Fruit fly (Drosophila melanogaster) whole organism, embryonic: Measurements from ENCODE around the gene CG13021.

Experiments
- Asciz ChIP-seq: fragments of 200-800 bp; sonication (Bioruptor generic); optimal IDR thresholded peaks from 2 replicates; lab custom pipeline; 2017; ENCODE audit warnings: missing biosample characterization, mild to moderate bottlenecking, missing genetic modification characterization, missing genetic modification reagents
- Atf6 ChIP-seq: fragments of 200-800 bp; sonication (Bioruptor generic); IDR thresholded peaks from 2 replicates; pipeline ENCODE4 v1.3.6; 2022; ENCODE audit warnings: missing biosample characterization, missing genetic modification characterization
- BtbVII ChIP-seq: fragments of 200-800 bp; sonication (Bioruptor generic); optimal IDR thresholded peaks from 3 replicates; lab custom pipeline; 2017; ENCODE audit warnings: missing biosample characterization, mild to moderate bottlenecking, missing genetic modification characterization
- CG10147 ChIP-seq: fragments of 200-800 bp; sonication (Bioruptor generic); optimal IDR thresholded peaks from 2 replicates; lab custom pipeline; 2019; ENCODE audit warnings: missing biosample characterization, mild to moderate bottlenecking, missing genetic modification characterization, moderate library complexity
- CG10274 ChIP-seq: fragments of 200-800 bp; sonication (Bioruptor generic); optimal IDR thresholded peaks from 3 replicates; lab custom pipeline; 2017; ENCODE audit warnings: missing biosample characterization, mild to moderate bottlenecking, missing genetic modification characterization
- CG12104 ChIP-seq: fragments of 200-800 bp; sonication (Bioruptor generic); optimal IDR thresholded peaks from 3 replicates; lab custom pipeline; 2016; ENCODE audit warnings: missing biosample characterization, missing genetic modification characterization
- CG15479 ChIP-seq: fragments of 200-800 bp; sonication (Bioruptor generic); optimal IDR thresholded peaks from 3 replicates; lab custom pipeline; 2019; ENCODE audit warnings: missing biosample characterization, mild to moderate bottlenecking, missing genetic modification characterization, moderate library complexity
- CG1603 ChIP-seq: fragments of 200-800 bp; sonication (Bioruptor generic); optimal IDR thresholded peaks from 2 replicates; lab custom pipeline; 2019; ENCODE audit warnings: missing biosample characterization, mild to moderate bottlenecking, missing genetic modification characterization, moderate library complexity
- CG2202 ChIP-seq: fragments of 200-800 bp; sonication (Bioruptor generic); optimal IDR thresholded peaks from 2 replicates; lab custom pipeline; 2018; ENCODE audit warnings: missing biosample characterization, mild to moderate bottlenecking, missing genetic modification characterization
- CG3407 ChIP-seq: fragments of 200-800 bp; sonication (Bioruptor generic); optimal IDR thresholded peaks from 2 replicates; lab custom pipeline; 2018; ENCODE audit warnings: missing biosample characterization, mild to moderate bottlenecking, missing genetic modification characterization
- CG34422 ChIP-seq: fragments of 200-800 bp; sonication (Bioruptor generic); IDR thresholded peaks from 3 replicates; pipeline ENCODE4 v1.3.6; 2022; ENCODE audit warnings: missing biosample characterization, missing genetic modification characterization
- CG4730 ChIP-seq: fragments of 200-800 bp; sonication (Bioruptor generic); IDR thresholded peaks from 2 replicates; pipeline ENCODE4 v1.3.6; 2022; ENCODE audit warnings: missing biosample characterization, missing genetic modification characterization
- CG6254 ChIP-seq: fragments of 200-800 bp; sonication (Bioruptor generic); optimal IDR thresholded peaks from 3 replicates; lab custom pipeline; 2017; ENCODE audit warnings: mild to moderate bottlenecking, missing biosample characterization, missing genetic modification reagents, missing genetic modification characterization
- CG6813 ChIP-seq: fragments of 200-800 bp; sonication (Bioruptor generic); optimal IDR thresholded peaks from 2 replicates; lab custom pipeline; 2017; ENCODE audit warnings: missing biosample characterization, missing genetic modification characterization, mild to moderate bottlenecking, moderate library complexity, missing genetic modification reagents
- CG7271 ChIP-seq: fragments of 200-800 bp; sonication (Bioruptor generic); optimal IDR thresholded peaks from 2 replicates; lab custom pipeline; 2018; ENCODE audit warnings: missing biosample characterization, mild to moderate bottlenecking, missing genetic modification characterization, moderate library complexity
- CG7963 ChIP-seq: fragments of 200-800 bp; sonication (Bioruptor generic); IDR thresholded peaks from 3 replicates; pipeline ENCODE4 v1.3.6; 2022; ENCODE audit warnings: missing biosample characterization, missing genetic modification characterization; ENCODE audit not compliant: partially characterized antibody
- CTCF ChIP-seq: fragments of 200-800 bp; sonication (Bioruptor generic); optimal IDR thresholded peaks from 2 replicates; lab custom pipeline; 2017; ENCODE audit warnings: missing biosample characterization, mild to moderate bottlenecking, missing genetic modification characterization, moderate library complexity
- CoRest ChIP-seq: fragments of 200-800 bp; sonication (Bioruptor generic); optimal IDR thresholded peaks from 3 replicates; lab custom pipeline; 2018; ENCODE audit warnings: missing biosample characterization, mild to moderate bottlenecking, missing genetic modification characterization, moderate library complexity
- Doc2 ChIP-seq: fragments of 200-800 bp; sonication (Bioruptor generic); IDR thresholded peaks from 2 replicates; pipeline ENCODE4 v1.3.6; 2022; ENCODE audit warnings: missing biosample characterization, missing genetic modification characterization
- Dref ChIP-seq: fragments of 200-800 bp; sonication (Bioruptor generic); IDR thresholded peaks from 2 replicates; pipeline ENCODE4 v1.3.6; 2022; ENCODE audit warnings: missing biosample characterization, missing genetic modification characterization
- HLH54F ChIP-seq: fragments of 200-800 bp; sonication (Bioruptor generic); optimal IDR thresholded peaks from 3 replicates; lab custom pipeline; 2016; ENCODE audit warnings: missing biosample characterization, missing genetic modification characterization
- Hr51 ChIP-seq, 2 experiments: fragments of 200-800 bp; sonication (Bioruptor generic); optimal IDR thresholded peaks; 2 replicates in 1 of 2; 3 replicates in 1 of 2; lab custom pipeline; 2016 to 2018; ENCODE audit warnings: missing biosample characterization in 2 of 2, missing genetic modification characterization in 2 of 2, mild to moderate bottlenecking in 1 of 2, moderate library complexity in 1 of 2
- Max ChIP-seq: fragments of 200-800 bp; sonication (Bioruptor generic); optimal IDR thresholded peaks from 2 replicates; lab custom pipeline; 2016; ENCODE audit warnings: missing biosample characterization, mild to moderate bottlenecking, missing genetic modification characterization
- Neu2 ChIP-seq: fragments of 200-800 bp; sonication (Bioruptor generic); optimal IDR thresholded peaks from 3 replicates; lab custom pipeline; 2016; ENCODE audit warnings: missing biosample characterization, missing genetic modification characterization, borderline replicate concordance
- Scr ChIP-seq: fragments of 200-800 bp; sonication (Bioruptor generic); IDR thresholded peaks from 2 replicates; pipeline ENCODE4 v1.3.6; 2022; ENCODE audit warnings: missing biosample characterization, missing genetic modification characterization; ENCODE audit not compliant: partially characterized antibody
- Six4 ChIP-seq: fragments of 200-800 bp; sonication (Bioruptor generic); optimal IDR thresholded peaks from 2 replicates; lab custom pipeline; 2016; ENCODE audit warnings: missing biosample characterization, missing genetic modification characterization
- Sry-β ChIP-seq: fragments of 200-800 bp; sonication (Bioruptor generic); optimal IDR thresholded peaks from 2 replicates; lab custom pipeline; 2018; ENCODE audit warnings: missing biosample characterization, mild to moderate bottlenecking, missing genetic modification characterization, moderate library complexity
- Vsx1 ChIP-seq: fragments of 200-800 bp; sonication (Bioruptor generic); optimal IDR thresholded peaks from 2 replicates; lab custom pipeline; 2017; ENCODE audit warnings: missing biosample characterization, mild to moderate bottlenecking, missing genetic modification characterization, missing genetic modification reagents
- bsh ChIP-seq, 2 experiments: fragments of 200-800 bp; sonication (Bioruptor generic); optimal IDR thresholded peaks; 2 replicates each; lab custom pipeline; 2017 to 2018; ENCODE audit warnings: mild to moderate bottlenecking in 2 of 2, missing biosample characterization in 2 of 2, missing genetic modification characterization in 2 of 2, moderate library complexity in 1 of 2
- chinmo ChIP-seq: fragments of 200-800 bp; sonication (Bioruptor generic); IDR thresholded peaks from 4 replicates; pipeline ENCODE4 v1.3.6; 2022; ENCODE audit warnings: missing biosample characterization, missing genetic modification characterization; ENCODE audit not compliant: partially characterized antibody
- cwo ChIP-seq: fragments of 200-800 bp; sonication (Bioruptor generic); optimal IDR thresholded peaks from 3 replicates; lab custom pipeline; 2017; ENCODE audit warnings: missing biosample characterization, missing genetic modification characterization, mild to moderate bottlenecking, moderate library complexity, missing genetic modification reagents
- dimm ChIP-seq: fragments of 200-800 bp; sonication (Bioruptor generic); IDR thresholded peaks from 2 replicates; pipeline ENCODE4 v1.3.6; 2022; ENCODE audit warnings: missing biosample characterization, missing genetic modification characterization
- en ChIP-seq: fragments of 200-800 bp; sonication (Bioruptor generic); optimal IDR thresholded peaks from 2 replicates; lab custom pipeline; 2016; ENCODE audit warnings: missing biosample characterization, missing genetic modification characterization
- fd102C ChIP-seq: fragments of 200-800 bp; sonication (Bioruptor generic); optimal IDR thresholded peaks from 2 replicates; lab custom pipeline; 2018; ENCODE audit warnings: missing biosample characterization, mild to moderate bottlenecking, missing genetic modification characterization, moderate library complexity
- fd3F ChIP-seq: fragments of 200-800 bp; sonication (Bioruptor generic); optimal IDR thresholded peaks from 2 replicates; lab custom pipeline; 2018; ENCODE audit warnings: missing biosample characterization, mild to moderate bottlenecking, missing genetic modification characterization, moderate library complexity
- fd64A ChIP-seq: fragments of 200-800 bp; sonication (Bioruptor generic); optimal IDR thresholded peaks from 3 replicates; lab custom pipeline; 2018; ENCODE audit warnings: missing biosample characterization, mild to moderate bottlenecking, missing genetic modification characterization
- fru ChIP-seq: fragments of >200 bp; optimal IDR thresholded peaks from 2 replicates; lab custom pipeline; 2017
- fu2 ChIP-seq: fragments of 200-800 bp; sonication (Bioruptor generic); optimal IDR thresholded peaks from 2 replicates; lab custom pipeline; 2016; ENCODE audit warnings: missing biosample characterization, missing genetic modification characterization
- gcm ChIP-seq: fragments of 200-800 bp; sonication (Bioruptor generic); optimal IDR thresholded peaks from 2 replicates; lab custom pipeline; 2019; ENCODE audit warnings: missing biosample characterization, mild to moderate bottlenecking, missing genetic modification characterization, moderate library complexity
- kah ChIP-seq: fragments of 200-800 bp; sonication (Bioruptor generic); optimal IDR thresholded peaks from 2 replicates; lab custom pipeline; 2018; ENCODE audit warnings: missing biosample characterization, mild to moderate bottlenecking, missing genetic modification characterization
- kay ChIP-seq: fragments of 200-800 bp; sonication (Bioruptor generic); optimal IDR thresholded peaks from 2 replicates; lab custom pipeline; 2016; ENCODE audit warnings: missing biosample characterization, missing genetic modification characterization
- nau ChIP-seq: fragments of 200-800 bp; sonication (Bioruptor generic); optimal IDR thresholded peaks from 3 replicates; lab custom pipeline; 2017; ENCODE audit warnings: missing biosample characterization, mild to moderate bottlenecking, missing genetic modification characterization, missing genetic modification reagents
- nerfin-1 ChIP-seq: fragments of 200-800 bp; sonication (Bioruptor generic); optimal IDR thresholded peaks from 3 replicates; lab custom pipeline; 2019; ENCODE audit warnings: missing biosample characterization, mild to moderate bottlenecking, missing genetic modification characterization, moderate library complexity
- odd ChIP-seq: fragments of 200-800 bp; sonication (Bioruptor generic); optimal IDR thresholded peaks from 2 replicates; lab custom pipeline; 2017; ENCODE audit warnings: missing biosample characterization, mild to moderate bottlenecking, missing genetic modification characterization
- sens-2 ChIP-seq: fragments of 200-800 bp; sonication (Bioruptor generic); IDR thresholded peaks from 2 replicates; pipeline ENCODE4 v1.3.6; 2022; ENCODE audit warnings: missing biosample characterization, missing genetic modification characterization
- sisA ChIP-seq: fragments of 200-800 bp; sonication (Bioruptor generic); IDR thresholded peaks from 2 replicates; pipeline ENCODE4 v1.3.6; 2022; ENCODE audit warnings: missing biosample characterization, missing genetic modification characterization
- tap ChIP-seq: fragments of 200-800 bp; optimal IDR thresholded peaks from 3 replicates; lab custom pipeline; 2019; ENCODE audit warnings: missing biosample characterization, mild to moderate bottlenecking, missing genetic modification characterization, moderate library complexity
- tna ChIP-seq: fragments of 200-800 bp; sonication (Bioruptor generic); IDR thresholded peaks from 2 replicates; pipeline ENCODE4 v1.3.6; 2022; ENCODE audit warnings: missing biosample characterization, missing genetic modification characterization; ENCODE audit not compliant: partially characterized antibody

CG13021 gene

dm6 chrX:3545849-3546518 lies 31.9 kb downstream of the CG13021 start (continued):
- peak; percentile 64 for TF ChIP-seq fd64A (GFP tag; lab: Kevin White, UChicago)
- TF ChIP-seq CG6813: peak; percentile 65
- TF ChIP-seq Scr (GFP tag; lab: Robert Waterston, UW): peak; percentile 42
- TF ChIP-seq cwo (GFP tag; lab: Kevin White, UChicago): peak; percentile 45
- TF ChIP-seq CTCF: peak; percentile 2
- TF ChIP-seq nerfin-1 (tag; lab: Kevin White, UChicago): peak; percentile 84
- TF ChIP-seq fru (lab: Kevin White, UChicago): no peak
- TF ChIP-seq sens-2 (GFP tag; lab: Robert Waterston, UW): peak; percentile 80
- peak; percentile 91 for TF ChIP-seq CoRest (tag; lab: Kevin White, UChicago)
- peak; percentile 53 for TF ChIP-seq Vsx1 (GFP tag; lab: Kevin White, UChicago)
- TF ChIP-seq Hr51 (GFP tag; optimal IDR thresholded peaks at IDR 0.05; lab: Kevin White, UChicago): peak in 1 of 2 experiments; percentile 91
- TF ChIP-seq kay: no peak
- no peak for TF ChIP-seq fu2 (GFP tag; lab: Kevin White, UChicago)
- peak; percentile 87 for TF ChIP-seq sisA (GFP tag; lab: Robert Waterston, UW)
- peak; percentile 82 for TF ChIP-seq tap (tag; lab: Kevin White, UChicago)
- peak; percentile 62 for TF ChIP-seq kah (GFP tag; lab: Kevin White, UChicago)
- TF ChIP-seq CG6254 (GFP tag; lab: Kevin White, UChicago): peak; percentile 89
- peak; percentile 89 for TF ChIP-seq Asciz (GFP tag; lab: Kevin White, UChicago)
- TF ChIP-seq Dref (GFP tag; lab: Robert Waterston, UW): no peak
- TF ChIP-seq CG3407 (GFP tag; lab: Kevin White, UChicago): peak; percentile 89
- peak; percentile 70 for TF ChIP-seq CG12104 (GFP tag; lab: Kevin White, UChicago)
- TF ChIP-seq HLH54F (GFP tag; lab: Kevin White, UChicago): peak; percentile 23
- no peak for TF ChIP-seq fd102C (GFP tag; lab: Kevin White, UChicago)
- TF ChIP-seq Six4 (GFP tag; lab: Kevin White, UChicago): peak; percentile 76
- TF ChIP-seq CG10147: peak; percentile 65
- TF ChIP-seq CG1603: no peak
- TF ChIP-seq Neu2 (GFP tag; lab: Kevin White, UChicago): no peak
- peak; percentile 74 for TF ChIP-seq CG4730 (GFP tag; lab: Robert Waterston, UW)
- peak; percentile 82 for TF ChIP-seq dimm (GFP tag; lab: Robert Waterston, UW)
- TF ChIP-seq en (GFP tag; lab: Kevin White, UChicago): no peak
- TF ChIP-seq bsh (GFP tag; optimal IDR thresholded peaks at IDR 0.05; lab: Kevin White, UChicago): peak; percentile 87 to 96
- TF ChIP-seq Doc2 (GFP tag; lab: Robert Waterston, UW): no peak
- TF ChIP-seq chinmo (GFP tag; lab: Robert Waterston, UW): no peak
- TF ChIP-seq CG10274 (GFP tag; lab: Kevin White, UChicago): peak; percentile 35
- TF ChIP-seq BtbVII (GFP tag; lab: Kevin White, UChicago): peak; percentile 45
- TF ChIP-seq tna (GFP tag; lab: Robert Waterston, UW): peak; percentile 51
- TF ChIP-seq Sry-β: peak; percentile 32
- no peak for TF ChIP-seq CG15479 (GFP tag; lab: Kevin White, UChicago)
- TF ChIP-seq fd3F (GFP tag; lab: Kevin White, UChicago): peak; percentile 65
- peak; percentile 93 for TF ChIP-seq gcm (GFP tag; lab: Kevin White, UChicago)
- peak; percentile 53; the same call in 1 of the 3 replicates for TF ChIP-seq CG7963
- peak; percentile 87 for TF ChIP-seq CG2202 (tag; lab: Kevin White, UChicago)
- TF ChIP-seq CG34422 (GFP tag; lab: Robert Waterston, UW): peak; percentile 46; the same call in 2 of the 3 replicates
- no peak for TF ChIP-seq CG7271 (tag; lab: Kevin White, UChicago)
- peak; percentile 74 for TF ChIP-seq odd
- TF ChIP-seq nau: peak; percentile 66
- TF ChIP-seq Max: peak; percentile 68
- TF ChIP-seq Atf6 (GFP tag; lab: Robert Waterston, UW): peak; percentile 54; the same call in 1 of the 2 replicates
